Fruit fly (Drosophila melanogaster) whole organism, pupa: ENCODE data around the gene CG33306.

Source experiments
- CG12605 ChIP-seq: fragments of 200-800 bp; sonication (Bioruptor generic); IDR thresholded peaks from 2 replicates; pipeline ENCODE4 v1.3.6; 2022; ENCODE audit warnings: missing biosample characterization, missing genetic modification characterization
- CG13204 ChIP-seq: fragments of 200-800 bp; sonication (Bioruptor generic); optimal IDR thresholded peaks from 2 replicates; lab custom pipeline; 2018; ENCODE audit warnings: missing biosample characterization, mild to moderate bottlenecking, missing genetic modification characterization, moderate library complexity
- CG14655 ChIP-seq: fragments of 200-800 bp; sonication (Bioruptor generic); optimal IDR thresholded peaks from 3 replicates; lab custom pipeline; 2017; ENCODE audit warnings: mild to moderate bottlenecking, missing biosample characterization, missing genetic modification reagents, missing genetic modification characterization
- CG32121 ChIP-seq: fragments of 200-800 bp; sonication (Bioruptor generic); IDR thresholded peaks from 2 replicates; pipeline ENCODE4 v1.3.6; 2022; ENCODE audit warnings: missing biosample characterization, missing genetic modification characterization
- CG8301 ChIP-seq: fragments of 200-800 bp; sonication (Bioruptor generic); optimal IDR thresholded peaks from 2 replicates; lab custom pipeline; 2018; ENCODE audit warnings: missing biosample characterization, mild to moderate bottlenecking, missing genetic modification characterization
- EcR ChIP-seq: fragments of 200-800 bp; sonication (Bioruptor generic); optimal IDR thresholded peaks from 3 replicates; lab custom pipeline; 2019; ENCODE audit warnings: missing biosample characterization, missing genetic modification characterization, mild to moderate bottlenecking, moderate library complexity, missing genetic modification reagents
- Pif1B ChIP-seq: fragments of 200-800 bp; sonication (Bioruptor generic); optimal IDR thresholded peaks from 3 replicates; lab custom pipeline; 2016; ENCODE audit warnings: missing biosample characterization, missing genetic modification characterization
- Snoo ChIP-seq: fragments of 200-800 bp; sonication (Bioruptor generic); optimal IDR thresholded peaks from 3 replicates; lab custom pipeline; 2017; ENCODE audit warnings: missing biosample characterization, mild to moderate bottlenecking, missing genetic modification characterization, inconsistent platforms
- gl ChIP-seq: fragments of 200-800 bp; sonication (Bioruptor generic); optimal IDR thresholded peaks from 2 replicates; lab custom pipeline; 2018; ENCODE audit warnings: missing biosample characterization, mild to moderate bottlenecking, missing genetic modification characterization
- rn ChIP-seq: fragments of 200-800 bp; sonication (Bioruptor generic); IDR thresholded peaks from 2 replicates; pipeline ENCODE4 v1.3.6; 2022; ENCODE audit warnings: missing biosample characterization, missing genetic modification characterization

dm6 chr2L:13847625-13848024 lies 4.1 kb upstream of the CG33306 start, which contains the start of gene CG7953:
- TF ChIP-seq CG13204 (GFP tag; lab: Kevin White, UChicago) (no peak), CG14655 (GFP tag; lab: Kevin White, UChicago) (no peak), Snoo (tag; lab: Kevin White, UChicago) (no peak), CG12605 (no peak), CG32121 (no peak), EcR (GFP tag; lab: Kevin White, UChicago) (no peak), rn (no peak), Pif1B (GFP tag; lab: Kevin White, UChicago) (no peak), gl (tag; lab: Kevin White, UChicago) (no peak), CG8301 (tag; lab: Kevin White, UChicago) (no peak)
